Fruit fly (Drosophila melanogaster) whole organism, embryonic: ENCODE measurements around the gene Cdc5.
A peak's percentile ranks its signal among the peaks of the same experiment; 100 is the strongest.

Experiments used
- Atf6 ChIP-seq: fragments of 200-800 bp; sonication (Bioruptor generic); IDR thresholded peaks from 2 replicates; pipeline ENCODE4 v1.3.6; 2022; ENCODE audit warnings: missing biosample characterization, missing genetic modification characterization
- Bteb2 ChIP-seq: fragments of 200-800 bp; sonication (Bioruptor generic); optimal IDR thresholded peaks from 2 replicates; lab custom pipeline; 2016; ENCODE audit warnings: missing biosample characterization, missing genetic modification characterization
- CG10209 ChIP-seq: fragments of 200-800 bp; sonication (Bioruptor generic); optimal IDR thresholded peaks from 3 replicates; lab custom pipeline; 2017; ENCODE audit warnings: missing biosample characterization, mild to moderate bottlenecking, missing genetic modification characterization, missing genetic modification reagents
- CG10543 ChIP-seq: fragments of 200-800 bp; sonication (Bioruptor generic); optimal IDR thresholded peaks from 3 replicates; lab custom pipeline; 2017; ENCODE audit warnings: missing biosample characterization, mild to moderate bottlenecking, missing genetic modification characterization, moderate library complexity
- CG11723 ChIP-seq: fragments of 200-800 bp; sonication (Bioruptor generic); optimal IDR thresholded peaks from 2 replicates; lab custom pipeline; 2017; ENCODE audit warnings: missing biosample characterization, mild to moderate bottlenecking, missing genetic modification characterization
- CG12744 ChIP-seq: fragments of 200-800 bp; sonication (Bioruptor generic); optimal IDR thresholded peaks from 2 replicates; lab custom pipeline; 2016; ENCODE audit warnings: missing biosample characterization, missing genetic modification characterization
- CG13424 ChIP-seq: fragments of 200-800 bp; sonication (Bioruptor generic); optimal IDR thresholded peaks from 2 replicates; lab custom pipeline; 2019; ENCODE audit warnings: missing biosample characterization, mild to moderate bottlenecking, missing genetic modification characterization, moderate library complexity
- CG16813 ChIP-seq: fragments of 200-800 bp; sonication (Bioruptor generic); IDR thresholded peaks from 3 replicates; pipeline ENCODE4 v1.3.6; 2022; ENCODE audit warnings: missing biosample characterization, missing genetic modification characterization; ENCODE audit not compliant: partially characterized antibody
- CG17186 ChIP-seq: fragments of 200-800 bp; sonication (Bioruptor generic); optimal IDR thresholded peaks from 3 replicates; lab custom pipeline; 2017; ENCODE audit warnings: missing biosample characterization, missing genetic modification reagents, missing genetic modification characterization
- CG18011 ChIP-seq: fragments of 200-800 bp; sonication (Bioruptor generic); optimal IDR thresholded peaks from 2 replicates; lab custom pipeline; 2017; ENCODE audit warnings: missing biosample characterization, missing genetic modification characterization, mild to moderate bottlenecking, moderate library complexity, missing genotype
- CG18599 ChIP-seq: fragments of 200-800 bp; sonication (Bioruptor generic); optimal IDR thresholded peaks from 3 replicates; lab custom pipeline; 2017; ENCODE audit warnings: missing biosample characterization, missing genetic modification characterization, mild to moderate bottlenecking, moderate library complexity, missing genetic modification reagents
- CG4707 ChIP-seq: fragments of 200-800 bp; sonication (Bioruptor generic); optimal IDR thresholded peaks from 2 replicates; lab custom pipeline; 2018; ENCODE audit warnings: missing biosample characterization, mild to moderate bottlenecking, missing genetic modification characterization, moderate library complexity
- CG5245 ChIP-seq: fragments of 200-800 bp; sonication (Bioruptor generic); optimal IDR thresholded peaks from 3 replicates; lab custom pipeline; 2016; ENCODE audit warnings: missing biosample characterization, missing genetic modification characterization
- CG6175 ChIP-seq: fragments of 200-800 bp; sonication (Bioruptor generic); IDR thresholded peaks from 3 replicates; pipeline ENCODE4 v1.3.6; 2022; ENCODE audit warnings: missing biosample characterization, missing genetic modification characterization
- CG6689 ChIP-seq: fragments of 200-800 bp; sonication (Bioruptor generic); IDR thresholded peaks from 2 replicates; pipeline ENCODE4 v1.3.6; 2022; ENCODE audit warnings: missing biosample characterization, missing genetic modification characterization
- CG7786 ChIP-seq: fragments of 200-800 bp; sonication (Bioruptor generic); optimal IDR thresholded peaks from 2 replicates; lab custom pipeline; 2016; ENCODE audit warnings: missing biosample characterization, missing genetic modification characterization
- CG7928 ChIP-seq: fragments of 200-800 bp; sonication (Bioruptor generic); optimal IDR thresholded peaks from 2 replicates; lab custom pipeline; 2017; ENCODE audit warnings: missing biosample characterization, mild to moderate bottlenecking, missing genetic modification characterization
- CG8765 ChIP-seq: fragments of 200-800 bp; sonication (Bioruptor generic); IDR thresholded peaks from 2 replicates; pipeline ENCODE4 v1.3.6; 2022; ENCODE audit warnings: missing biosample characterization, missing genetic modification characterization
- CG9215 ChIP-seq: fragments of 200-800 bp; sonication (Bioruptor generic); IDR thresholded peaks from 2 replicates; pipeline ENCODE4 v1.3.6; 2022; ENCODE audit warnings: missing biosample characterization, missing genetic modification characterization
- CG9727 ChIP-seq: fragments of 200-800 bp; sonication (Bioruptor generic); optimal IDR thresholded peaks from 3 replicates; lab custom pipeline; 2017; ENCODE audit warnings: missing biosample characterization, mild to moderate bottlenecking, missing genetic modification characterization
- CG9817 ChIP-seq: fragments of 200-800 bp; sonication (Bioruptor generic); optimal IDR thresholded peaks from 2 replicates; lab custom pipeline; 2018; ENCODE audit warnings: missing biosample characterization, mild to moderate bottlenecking, missing genetic modification characterization, moderate library complexity
- CHES-1-like ChIP-seq: fragments of 200-800 bp; sonication (Bioruptor generic); optimal IDR thresholded peaks from 2 replicates; lab custom pipeline; 2016; ENCODE audit warnings: missing biosample characterization, missing genetic modification characterization
- Dad ChIP-seq: fragments of 200-800 bp; sonication (Bioruptor generic); optimal IDR thresholded peaks from 3 replicates; lab custom pipeline; 2016; ENCODE audit warnings: missing biosample characterization, missing genetic modification characterization
- Doc2 ChIP-seq: fragments of 200-800 bp; sonication (Bioruptor generic); IDR thresholded peaks from 2 replicates; pipeline ENCODE4 v1.3.6; 2022; ENCODE audit warnings: missing biosample characterization, missing genetic modification characterization
- Doc3 ChIP-seq: fragments of 200-800 bp; sonication (Bioruptor generic); IDR thresholded peaks from 3 replicates; pipeline ENCODE4 v1.3.6; 2022; ENCODE audit warnings: missing biosample characterization, missing genetic modification characterization; ENCODE audit not compliant: partially characterized antibody
- Mad ChIP-seq: fragments of 200-800 bp; sonication (Bioruptor generic); optimal IDR thresholded peaks from 2 replicates; lab custom pipeline; 2016; ENCODE audit warnings: missing biosample characterization, missing genetic modification characterization
- NK7.1 ChIP-seq: fragments of 200-800 bp; sonication (Bioruptor generic); optimal IDR thresholded peaks from 3 replicates; lab custom pipeline; 2016; ENCODE audit warnings: missing biosample characterization, missing genetic modification characterization
- Nf-YC ChIP-seq: fragments of 200-800 bp; optimal IDR thresholded peaks from 3 replicates; lab custom pipeline; 2019; ENCODE audit warnings: missing biosample characterization, mild to moderate bottlenecking, missing genetic modification characterization, moderate library complexity
- PHDP ChIP-seq: fragments of 200-800 bp; sonication (Bioruptor generic); optimal IDR thresholded peaks from 3 replicates; lab custom pipeline; 2018; ENCODE audit warnings: missing biosample characterization, mild to moderate bottlenecking, missing genetic modification characterization, moderate library complexity
- Pdp1 ChIP-seq, 2 experiments: fragments of 200-800 bp; sonication (Bioruptor generic); optimal IDR thresholded peaks; 3 replicates each; lab custom pipeline; 2016; ENCODE audit warnings: missing biosample characterization in 2 of 2, missing genetic modification characterization in 2 of 2, mild to moderate bottlenecking in 1 of 2, moderate library complexity in 1 of 2
- Ptx1 ChIP-seq: fragments of 200-800 bp; sonication (Bioruptor generic); IDR thresholded peaks from 2 replicates; pipeline ENCODE4 v1.3.6; 2022; ENCODE audit warnings: missing biosample characterization, missing genetic modification characterization
- Tbp ChIP-seq: fragments of >200 bp; optimal IDR thresholded peaks from 2 replicates; lab custom pipeline; 2018; ENCODE audit warnings: missing biosample characterization, missing genetic modification characterization
- ato ChIP-seq: fragments of 200-800 bp; sonication (Bioruptor generic); IDR thresholded peaks from 2 replicates; pipeline ENCODE4 v1.3.6; 2022; ENCODE audit warnings: missing biosample characterization, missing genetic modification characterization; ENCODE audit not compliant: partially characterized antibody
- btn ChIP-seq: fragments of 200-800 bp; sonication (Bioruptor generic); optimal IDR thresholded peaks from 2 replicates; lab custom pipeline; 2016; ENCODE audit warnings: missing biosample characterization, missing genetic modification characterization
- caup ChIP-seq: fragments of 200-800 bp; sonication (Bioruptor generic); optimal IDR thresholded peaks from 3 replicates; lab custom pipeline; 2017; ENCODE audit warnings: missing biosample characterization, mild to moderate bottlenecking, missing genetic modification characterization, moderate library complexity; ENCODE audit not compliant: severe bottlenecking
- chinmo ChIP-seq: fragments of 200-800 bp; sonication (Bioruptor generic); IDR thresholded peaks from 4 replicates; pipeline ENCODE4 v1.3.6; 2022; ENCODE audit warnings: missing biosample characterization, missing genetic modification characterization; ENCODE audit not compliant: partially characterized antibody
- ci ChIP-seq: fragments of 200-800 bp; sonication (Bioruptor generic); IDR thresholded peaks from 3 replicates; pipeline ENCODE4 v1.3.6; 2022; ENCODE audit warnings: missing biosample characterization, missing genetic modification characterization
- dati ChIP-seq: fragments of 200-800 bp; sonication (Bioruptor generic); IDR thresholded peaks from 2 replicates; pipeline ENCODE4 v1.3.6; 2022; ENCODE audit warnings: missing biosample characterization, missing genetic modification characterization
- eyg ChIP-seq: fragments of 200-800 bp; sonication (Bioruptor generic); optimal IDR thresholded peaks from 3 replicates; lab custom pipeline; 2016; ENCODE audit warnings: missing biosample characterization, missing genetic modification characterization
- gfzf ChIP-seq: fragments of 200-800 bp; sonication (Bioruptor generic); optimal IDR thresholded peaks from 2 replicates; lab custom pipeline; 2016; ENCODE audit warnings: missing biosample characterization, mild to moderate bottlenecking, missing genetic modification characterization, moderate library complexity
- insv ChIP-seq, 2 experiments: fragments of 200-800 bp; sonication (Bioruptor generic); optimal IDR thresholded peaks; 3 replicates each; lab custom pipeline; 2016 to 2018; ENCODE audit warnings: missing biosample characterization in 2 of 2, missing genetic modification characterization in 2 of 2
- jumu ChIP-seq: fragments of 200-800 bp; sonication (Bioruptor generic); optimal IDR thresholded peaks from 3 replicates; lab custom pipeline; 2016; ENCODE audit warnings: missing biosample characterization, missing genetic modification characterization
- klu ChIP-seq: fragments of 200-800 bp; sonication (Bioruptor generic); IDR thresholded peaks from 2 replicates; pipeline ENCODE4 v1.3.6; 2022; ENCODE audit warnings: missing biosample characterization, missing genetic modification characterization
- nerfin-1 ChIP-seq: fragments of 200-800 bp; sonication (Bioruptor generic); optimal IDR thresholded peaks from 3 replicates; lab custom pipeline; 2019; ENCODE audit warnings: missing biosample characterization, mild to moderate bottlenecking, missing genetic modification characterization, moderate library complexity
- odd ChIP-seq: fragments of 200-800 bp; sonication (Bioruptor generic); optimal IDR thresholded peaks from 2 replicates; lab custom pipeline; 2017; ENCODE audit warnings: missing biosample characterization, mild to moderate bottlenecking, missing genetic modification characterization
- psq ChIP-seq: fragments of 200-800 bp; sonication (Bioruptor generic); optimal IDR thresholded peaks from 2 replicates; lab custom pipeline; 2017; ENCODE audit warnings: missing biosample characterization, missing genetic modification characterization
- slou ChIP-seq: fragments of 200-800 bp; sonication (Bioruptor generic); optimal IDR thresholded peaks from 3 replicates; lab custom pipeline; 2016; ENCODE audit warnings: missing biosample characterization, missing genetic modification characterization

Gene Cdc5

DNA sequence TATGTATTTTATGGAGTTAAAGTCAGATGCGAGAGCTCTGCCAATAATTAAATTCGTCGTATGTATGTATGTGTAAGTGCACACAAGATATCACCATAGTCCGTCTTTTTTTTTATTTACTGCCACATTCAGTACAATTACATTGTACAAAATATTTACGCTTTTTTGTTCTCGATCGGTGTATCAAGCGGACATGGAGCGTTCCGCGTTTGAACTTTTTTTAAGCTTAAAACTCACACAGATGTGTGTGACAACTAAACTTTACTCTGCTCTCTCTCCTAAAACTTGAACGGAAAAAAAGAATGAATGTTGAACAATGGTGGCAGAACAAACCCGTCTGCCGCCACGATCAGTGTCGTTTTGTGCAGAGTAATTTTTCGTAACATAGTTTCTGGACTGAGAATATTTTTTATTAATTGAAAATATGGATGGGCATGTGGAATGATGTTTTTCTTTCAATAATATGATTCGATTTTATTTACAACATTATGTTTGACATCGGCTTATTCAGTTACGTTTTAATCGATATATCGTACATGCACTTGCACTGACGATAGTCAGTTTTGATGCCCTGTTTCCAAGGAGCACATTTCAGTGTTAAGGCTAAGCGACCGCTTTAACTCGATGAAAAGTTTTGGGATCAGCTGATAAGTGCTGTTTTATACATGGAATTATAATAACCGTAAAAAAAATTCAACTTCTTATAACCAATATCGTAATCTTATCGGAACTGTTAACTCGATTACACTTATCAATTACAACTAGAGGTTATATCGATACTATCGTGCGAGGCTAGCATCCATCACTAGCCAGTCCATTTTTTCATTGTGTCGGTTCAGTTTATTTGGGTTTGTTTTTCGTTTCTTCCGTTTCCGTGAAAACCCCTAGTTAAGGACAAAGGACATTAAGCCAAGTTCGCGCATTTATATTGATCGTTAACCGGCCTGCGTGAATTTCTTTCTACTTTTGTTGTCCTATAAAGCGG, 14.2 kb downstream of the Cdc5 start, which contains the start of gene mth (continued):
- TF ChIP-seq btn (GFP tag; lab: Kevin White, UChicago) (no peak), CG18599 (peak; percentile 4), CG10543 (GFP tag; lab: Kevin White, UChicago) (no peak), CG7928 (peak; percentile 36), Mad (GFP tag; lab: Kevin White, UChicago) (peak; percentile 43), CG11723 (no peak), eyg (peak; percentile 45), klu (GFP tag; lab: Robert Waterston, UW) (no peak), ato (GFP tag; lab: Robert Waterston, UW) (peak; percentile 95), CG10209 (GFP tag; lab: Kevin White, UChicago) (no peak), slou (GFP tag; lab: Kevin White, UChicago) (no peak), Dad (GFP tag; lab: Kevin White, UChicago) (peak; percentile 48), Doc2 (no peak), CG6689 (peak; percentile 28; the same call in 1 of the 2 replicates), CG13424 (tag; lab: Kevin White, UChicago) (peak; percentile 37), CG12744 (GFP tag; lab: Kevin White, UChicago) (no peak), Doc3 (GFP tag; lab: Robert Waterston, UW) (peak; percentile 99), CG6175 (no peak), Atf6 (GFP tag; lab: Robert Waterston, UW) (no peak; the same call in 1 of the 2 replicates), Pdp1 (GFP tag; optimal IDR thresholded peaks at IDR 0.05; lab: Kevin White, UChicago) (peak; percentile 50 to 64), CG16813 (GFP tag; lab: Robert Waterston, UW) (peak; percentile 99), CG5245 (GFP tag; lab: Kevin White, UChicago) (no peak), Nf-YC (tag; lab: Kevin White, UChicago) (peak; percentile 24), Ptx1 (peak; percentile 49), dati (no peak), insv (GFP tag; optimal IDR thresholded peaks at IDR 0.05; lab: Kevin White, UChicago) (peak in 1 of 2 experiments; percentile 79), odd (no peak), CG18011 (GFP tag; lab: Kevin White, UChicago) (no peak), CG9215 (GFP tag; lab: Robert Waterston, UW) (no peak; the same call in 1 of the 2 replicates), jumu (GFP tag; lab: Kevin White, UChicago) (peak; percentile 26), PHDP (peak; percentile 3), nerfin-1 (peak; percentile 13), CG9727 (GFP tag; lab: Kevin White, UChicago) (peak; percentile 75), NK7.1 (no peak), Bteb2 (no peak), caup (GFP tag; lab: Kevin White, UChicago) (no peak), CG7786 (GFP tag; lab: Kevin White, UChicago) (peak; percentile 34), Tbp (peak; percentile 40), ci (GFP tag; lab: Robert Waterston, UW) (0 out of 3 replicates have a peak, but pooled peaks have one; percentile 45), gfzf (GFP tag; lab: Kevin White, UChicago) (peak; percentile 41), CG9817 (tag; lab: Kevin White, UChicago) (peak; percentile 49), CG8765 (GFP tag; lab: Robert Waterston, UW) (peak; percentile 23; the same call in 1 of the 2 replicates), CG4707 (no peak), CHES-1-like (peak; percentile 37), CG17186 (GFP tag; lab: Kevin White, UChicago) (peak; percentile 73), chinmo (peak; percentile 87; the same call in 3 of the 4 replicates), psq (GFP tag; lab: Kevin White, UChicago) (no peak)
